Fruit fly (Drosophila melanogaster) whole organism, prepupa: ENCODE measurements around the gene Mettl4.

Source experiments
- Blimp-1 ChIP-seq: fragments of 200-800 bp; sonication (Bioruptor generic); optimal IDR thresholded peaks from 3 replicates; lab custom pipeline; 2017; ENCODE audit warnings: missing biosample characterization, missing genetic modification characterization, mild to moderate bottlenecking, moderate library complexity, missing genetic modification reagents
- CG16779 ChIP-seq: fragments of 200-800 bp; sonication (Bioruptor generic); optimal IDR thresholded peaks from 3 replicates; lab custom pipeline; 2017; ENCODE audit warnings: missing biosample characterization, mild to moderate bottlenecking, missing genetic modification characterization
- CG3032 ChIP-seq: fragments of 200-800 bp; optimal IDR thresholded peaks from 2 replicates; lab custom pipeline; 2019; ENCODE audit warnings: missing biosample characterization, mild to moderate bottlenecking, missing genetic modification characterization, moderate library complexity
- CG6808 ChIP-seq: fragments of 200-800 bp; sonication (Bioruptor generic); optimal IDR thresholded peaks from 3 replicates; lab custom pipeline; 2017; ENCODE audit warnings: missing biosample characterization, missing genetic modification characterization, mild to moderate bottlenecking, moderate library complexity, missing genetic modification reagents
- CG8319 ChIP-seq: fragments of 200-800 bp; sonication (Bioruptor generic); optimal IDR thresholded peaks from 3 replicates; lab custom pipeline; 2016; ENCODE audit warnings: missing biosample characterization, missing genetic modification characterization
- achi ChIP-seq: fragments of 200-800 bp; sonication (Bioruptor generic); optimal IDR thresholded peaks from 3 replicates; lab custom pipeline; 2016; ENCODE audit warnings: missing biosample characterization, missing genetic modification characterization
- cyc ChIP-seq: fragments of 200-800 bp; sonication (Bioruptor generic); optimal IDR thresholded peaks from 3 replicates; lab custom pipeline; 2016; ENCODE audit warnings: missing biosample characterization, missing genetic modification characterization
- spab ChIP-seq: fragments of 200-800 bp; sonication (Bioruptor generic); optimal IDR thresholded peaks from 2 replicates; lab custom pipeline; 2017; ENCODE audit warnings: missing biosample characterization, mild to moderate bottlenecking, missing genetic modification characterization, missing genetic modification reagents

DNA sequence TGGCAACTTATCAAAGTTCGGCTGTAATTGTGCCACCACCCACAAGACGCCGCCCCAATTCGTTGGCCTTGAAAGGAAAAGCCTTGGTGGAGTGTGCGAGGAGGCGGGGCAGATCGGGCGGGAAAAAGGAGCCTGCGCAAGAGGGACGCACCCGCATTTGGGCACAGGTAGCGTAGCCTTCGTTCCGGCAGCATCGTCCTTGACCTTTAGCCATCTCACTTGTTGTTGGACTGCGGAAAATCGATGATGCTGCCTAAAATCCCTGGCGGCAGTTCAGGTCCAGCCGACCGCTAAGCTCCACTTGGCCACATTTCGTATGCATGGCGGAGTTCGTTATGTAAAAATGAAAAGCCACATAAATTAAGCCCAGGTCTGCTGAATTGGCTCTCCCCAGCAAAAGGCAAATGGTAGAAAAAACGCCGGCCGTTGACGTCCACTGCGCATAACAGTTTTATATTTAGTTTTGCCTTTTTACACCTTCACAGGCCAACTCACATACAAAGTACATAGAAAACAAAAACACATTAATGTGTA, 24.0 kb downstream of the Mettl4 start:
- TF ChIP-seq spab (GFP tag; lab: Kevin White, UChicago), result no peak
- no peak for TF ChIP-seq CG16779 (tag; lab: Kevin White, UChicago)
- no peak for TF ChIP-seq Blimp-1 (GFP tag; lab: Kevin White, UChicago)
- no peak for TF ChIP-seq CG6808
- TF ChIP-seq CG8319 (GFP tag; lab: Kevin White, UChicago), result no peak
- TF ChIP-seq achi (GFP tag; lab: Kevin White, UChicago), result no peak
- no peak for TF ChIP-seq cyc (GFP tag; lab: Kevin White, UChicago)
- no peak for TF ChIP-seq CG3032
